Worm (Caenorhabditis elegans): ENCODE results near the gene C33F10.12.

DNA sequence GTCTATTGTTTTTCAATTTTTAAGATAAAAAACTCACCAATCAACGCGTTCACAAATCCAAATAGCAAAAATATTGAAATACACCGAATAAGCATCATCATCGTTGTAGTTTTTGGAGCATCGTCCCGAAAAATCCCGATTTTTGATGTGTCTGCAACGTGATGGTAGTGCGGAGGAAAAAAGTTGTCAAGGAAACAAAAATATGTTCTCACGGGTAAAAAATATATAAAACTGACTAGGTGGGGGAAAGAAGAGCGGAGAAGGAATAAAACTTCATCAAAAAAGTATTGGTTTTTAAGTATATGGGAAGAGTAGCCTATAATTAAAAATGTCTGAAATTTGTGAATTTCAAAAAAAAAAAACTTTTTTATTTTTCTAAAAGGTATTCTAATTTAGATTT lies 25.6 kb downstream of the C33F10.12 start, which contains the start of gene rig-6:
- TF ChIP-seq ztf-23 (GFP tag; IDR thresholded peaks at IDR 0.05) (no peak), klf-2 (GFP tag; conservative IDR thresholded peaks at IDR 0.05) (no peak), flt-1 (GFP tag; IDR thresholded peaks at IDR 0.05) (no peak), T22C8.4 (GFP tag; IDR thresholded peaks at IDR 0.05) (no peak), cog-1 (tag; optimal IDR thresholded peaks at IDR 0.05) (no peak), ref-1 (GFP tag; conservative IDR thresholded peaks at IDR 0.05) (no peak), ztf-29 (GFP tag; IDR thresholded peaks at IDR 0.05) (no peak)
